Worm (Caenorhabditis elegans) whole organism, young adult: ENCODE measurements around the gene lgc-21.

ENCODE experiments used
- B0019.2 ChIP-seq: fragments of 200-800 bp; sonication (Bioruptor generic); conservative IDR thresholded peaks from 2 replicates; pipeline ENCODE4 v1.3.6; 2022; ENCODE audit warnings: missing genetic modification reagents, missing genetic modification characterization, missing compliant biosample characterization
- B0035.1 ChIP-seq: sonication (generic microtip); optimal IDR thresholded peaks from 2 replicates; lab custom pipeline; 2016; ENCODE audit warnings: missing genetic modification characterization, mild to moderate bottlenecking, missing compliant biosample characterization, missing genotype, missing genetic modification reagents
- C17E4.6 ChIP-seq: fragments of 200-800 bp; sonication (Bioruptor generic); IDR thresholded peaks from 2 replicates; pipeline ENCODE4 v1.3.6; 2022; ENCODE audit warnings: missing genetic modification reagents, missing genetic modification characterization, missing compliant biosample characterization
- D2030.7 ChIP-seq: fragments of 200-800 bp; sonication (Bioruptor generic); IDR thresholded peaks from 2 replicates; pipeline ENCODE4 v1.3.6; 2022; ENCODE audit warnings: missing genetic modification reagents, missing genetic modification characterization, missing compliant biosample characterization
- F10E7.11 ChIP-seq: sonication (generic microtip); optimal IDR thresholded peaks from 2 replicates; lab custom pipeline; 2017; ENCODE audit warnings: mild to moderate bottlenecking, missing genetic modification characterization, moderate library complexity, missing compliant biosample characterization
- F37B4.10 ChIP-seq: fragments of 200-800 bp; sonication (Bioruptor generic); IDR thresholded peaks from 2 replicates; pipeline ENCODE4 v1.3.6; 2022; ENCODE audit warnings: missing genetic modification characterization, missing compliant biosample characterization
- F49E8.2 ChIP-seq: sonication (generic microtip); optimal IDR thresholded peaks from 3 replicates; lab custom pipeline; 2017; ENCODE audit warnings: missing genetic modification characterization, mild to moderate bottlenecking, missing compliant biosample characterization, antibody characterized with exemption, moderate library complexity; ENCODE audit not compliant: insufficient read depth
- F57C9.4 ChIP-seq: sonication (generic microtip); optimal IDR thresholded peaks from 2 replicates; lab custom pipeline; 2017; ENCODE audit warnings: mild to moderate bottlenecking, missing genetic modification characterization, missing compliant biosample characterization
- Y53G8AR.9 ChIP-seq: fragments of 200-800 bp; sonication (Bioruptor generic); conservative IDR thresholded peaks from 2 replicates; pipeline ENCODE4 v1.3.6; 2022; ENCODE audit warnings: missing genetic modification reagents, missing genetic modification characterization, missing compliant biosample characterization
- akir-1 ChIP-seq: fragments of 200-800 bp; sonication (Bioruptor generic); optimal IDR thresholded peaks from 2 replicates; lab custom pipeline; 2018; ENCODE audit warnings: mild to moderate bottlenecking, missing genetic modification characterization, moderate library complexity, missing compliant biosample characterization
- athp-1 ChIP-seq: sonication (generic microtip); optimal IDR thresholded peaks from 2 replicates; lab custom pipeline; 2017; ENCODE audit warnings: mild to moderate bottlenecking, missing genetic modification characterization, missing compliant biosample characterization
- attf-5 ChIP-seq: fragments of 200-800 bp; sonication (Bioruptor generic); optimal IDR thresholded peaks from 2 replicates; lab custom pipeline; 2018; ENCODE audit warnings: mild to moderate bottlenecking, missing genetic modification characterization, missing compliant biosample characterization
- bed-1 ChIP-seq: fragments of 200-800 bp; sonication (Bioruptor generic); IDR thresholded peaks from 2 replicates; pipeline ENCODE4 v1.3.6; 2022; ENCODE audit warnings: missing genetic modification reagents, missing genetic modification characterization, missing compliant biosample characterization
- ccch-3 ChIP-seq: fragments of 200-800 bp; sonication (Bioruptor generic); optimal IDR thresholded peaks from 2 replicates; lab custom pipeline; 2018; ENCODE audit warnings: mild to moderate bottlenecking, missing genetic modification characterization, missing compliant biosample characterization
- ceh-40 ChIP-seq: fragments of 200-800 bp; sonication (Bioruptor generic); IDR thresholded peaks from 2 replicates; pipeline ENCODE4 v1.3.6; 2022; ENCODE audit warnings: missing genetic modification characterization, missing compliant biosample characterization
- egl-18 ChIP-seq: fragments of 200-800 bp; sonication (Bioruptor generic); IDR thresholded peaks from 2 replicates; pipeline ENCODE4 v1.3.6; 2022; ENCODE audit warnings: missing genetic modification reagents, missing genetic modification characterization, missing compliant biosample characterization
- ets-4 ChIP-seq: fragments of 200-800 bp; sonication (Bioruptor generic); optimal IDR thresholded peaks from 2 replicates; lab custom pipeline; 2018; ENCODE audit warnings: mild to moderate bottlenecking, missing genetic modification characterization, missing compliant biosample characterization
- him-1 ChIP-seq: sonication (generic microtip); optimal IDR thresholded peaks from 2 replicates; lab custom pipeline; 2016; ENCODE audit warnings: missing genotype, missing genetic modification reagents, missing genetic modification characterization, missing compliant biosample characterization
- hmg-1.2 ChIP-seq: fragments of 200-800 bp; sonication (Bioruptor generic); IDR thresholded peaks from 2 replicates; pipeline ENCODE4 v1.3.6; 2022; ENCODE audit warnings: missing genetic modification reagents, missing genetic modification characterization, missing compliant biosample characterization
- hmg-20 ChIP-seq: fragments of 200-800 bp; sonication (Bioruptor generic); IDR thresholded peaks from 2 replicates; pipeline ENCODE4 v1.3.6; 2022; ENCODE audit warnings: missing genetic modification reagents, missing genetic modification characterization, missing compliant biosample characterization
- let-526 ChIP-seq: fragments of 200-800 bp; sonication (Bioruptor generic); IDR thresholded peaks from 2 replicates; pipeline ENCODE4 v1.3.6; 2022; ENCODE audit warnings: missing genetic modification reagents, missing genetic modification characterization, missing compliant biosample characterization
- lin-26 ChIP-seq: fragments of 200-800 bp; sonication (Bioruptor generic); IDR thresholded peaks from 2 replicates; pipeline ENCODE4 v1.3.6; 2022; ENCODE audit warnings: missing genetic modification reagents, missing genetic modification characterization, missing compliant biosample characterization
- lin-40 ChIP-seq: sonication (generic microtip); optimal IDR thresholded peaks from 2 replicates; lab custom pipeline; 2016; ENCODE audit warnings: missing genetic modification characterization, mild to moderate bottlenecking, missing compliant biosample characterization, missing genotype, missing genetic modification reagents
- madf-3 ChIP-seq: fragments of 200-800 bp; sonication (Bioruptor generic); IDR thresholded peaks from 2 replicates; pipeline ENCODE4 v1.3.6; 2022; ENCODE audit warnings: missing genetic modification reagents, missing genetic modification characterization, missing compliant biosample characterization
- madf-8 ChIP-seq: fragments of 200-800 bp; sonication (Bioruptor generic); conservative IDR thresholded peaks from 2 replicates; pipeline ENCODE4 v1.3.6; 2022; ENCODE audit warnings: missing genetic modification reagents, missing genetic modification characterization, missing compliant biosample characterization
- mel-28 ChIP-seq: sonication (generic microtip); optimal IDR thresholded peaks from 2 replicates; lab custom pipeline; 2016; ENCODE audit warnings: borderline replicate concordance, mild to moderate bottlenecking, missing genetic modification characterization, missing compliant biosample characterization
- nhr-80 ChIP-seq: sonication (generic microtip); optimal IDR thresholded peaks from 2 replicates; lab custom pipeline; 2016; ENCODE audit warnings: missing genetic modification characterization, missing compliant biosample characterization
- nhr-90 ChIP-seq: sonication (generic microtip); optimal IDR thresholded peaks from 2 replicates; lab custom pipeline; 2016; ENCODE audit warnings: missing genotype, mild to moderate bottlenecking, missing genetic modification characterization, missing compliant biosample characterization
- pbrm-1 ChIP-seq: fragments of 200-800 bp; sonication (Bioruptor generic); IDR thresholded peaks from 2 replicates; pipeline ENCODE4 v1.3.6; 2022; ENCODE audit warnings: missing genetic modification reagents, missing genetic modification characterization, missing compliant biosample characterization
- pha-4 ChIP-seq: fragments of 150-350 bp; sonication (generic microtip); optimal IDR thresholded peaks from 2 replicates; lab custom pipeline; 2014; ENCODE audit warnings: missing biosample characterization, missing genetic modification reagents, missing genetic modification characterization
- snpc-1.1 ChIP-seq: sonication (generic microtip); optimal IDR thresholded peaks from 2 replicates; lab custom pipeline; 2017; ENCODE audit warnings: missing genetic modification characterization, mild to moderate bottlenecking, missing compliant biosample characterization, antibody characterized with exemption, moderate library complexity, missing genotype, missing genetic modification reagents; ENCODE audit not compliant: insufficient read depth
- somi-1 ChIP-seq: fragments of 200-800 bp; sonication (Bioruptor generic); optimal IDR thresholded peaks from 2 replicates; lab custom pipeline; 2018; ENCODE audit warnings: mild to moderate bottlenecking, missing genetic modification characterization, missing compliant biosample characterization
- tbp1 ChIP-seq: fragments of 200-800 bp; sonication (Bioruptor generic); optimal IDR thresholded peaks from 2 replicates; lab custom pipeline; 2018; ENCODE audit warnings: mild to moderate bottlenecking, missing genetic modification characterization, missing compliant biosample characterization
- tbx-9 ChIP-seq: sonication (generic microtip); optimal IDR thresholded peaks from 2 replicates; lab custom pipeline; 2016; ENCODE audit warnings: borderline replicate concordance, missing genetic modification characterization, inconsistent platforms, missing compliant biosample characterization
- tlf-1 ChIP-seq: fragments of 200-800 bp; sonication (Bioruptor generic); optimal IDR thresholded peaks from 2 replicates; lab custom pipeline; 2018; ENCODE audit warnings: mild to moderate bottlenecking, missing genetic modification characterization, missing compliant biosample characterization
- unc-130 ChIP-seq: sonication (generic microtip); optimal IDR thresholded peaks from 2 replicates; lab custom pipeline; 2016; ENCODE audit warnings: missing genetic modification reagents, missing genetic modification characterization, missing compliant biosample characterization
- ztf-18 ChIP-seq: sonication (generic microtip); optimal IDR thresholded peaks from 2 replicates; lab custom pipeline; 2016; ENCODE audit warnings: missing genotype, mild to moderate bottlenecking, missing genetic modification characterization, missing compliant biosample characterization
- ztf-25 ChIP-seq: fragments of 200-800 bp; sonication (Bioruptor generic); IDR thresholded peaks from 2 replicates; pipeline ENCODE4 v1.3.6; 2022; ENCODE audit warnings: missing genetic modification reagents, missing genetic modification characterization, missing compliant biosample characterization

lgc-21 gene

ce11 chrX:14053754-14054153 lies 14.0 kb downstream of the lgc-21 start:
- no peak for TF ChIP-seq C17E4.6 (GFP tag; lab: Robert Waterston, UW)
- TF ChIP-seq let-526 (GFP tag; lab: Robert Waterston, UW): no peak
- TF ChIP-seq him-1 (tag; lab: Kevin White, UChicago): no peak
- TF ChIP-seq egl-18 (GFP tag; lab: Robert Waterston, UW): no peak
- no peak for TF ChIP-seq madf-3 (GFP tag; lab: Robert Waterston, UW)
- no peak for TF ChIP-seq bed-1 (GFP tag; lab: Robert Waterston, UW)
- TF ChIP-seq hmg-20 (GFP tag; lab: Robert Waterston, UW): no peak
- TF ChIP-seq F10E7.11: no peak
- TF ChIP-seq unc-130 (GFP tag; lab: Kevin White, UChicago): no peak
- TF ChIP-seq attf-5 (GFP tag; lab: Kevin White, UChicago): no peak
- no peak for TF ChIP-seq F57C9.4 (tag; lab: Kevin White, UChicago)
- no peak for TF ChIP-seq nhr-90 (tag; lab: Kevin White, UChicago)
- TF ChIP-seq Y53G8AR.9 (GFP tag; lab: Robert Waterston, UW): no peak
- no peak for TF ChIP-seq ztf-25 (GFP tag; lab: Robert Waterston, UW)
- no peak for TF ChIP-seq madf-8

DNA sequence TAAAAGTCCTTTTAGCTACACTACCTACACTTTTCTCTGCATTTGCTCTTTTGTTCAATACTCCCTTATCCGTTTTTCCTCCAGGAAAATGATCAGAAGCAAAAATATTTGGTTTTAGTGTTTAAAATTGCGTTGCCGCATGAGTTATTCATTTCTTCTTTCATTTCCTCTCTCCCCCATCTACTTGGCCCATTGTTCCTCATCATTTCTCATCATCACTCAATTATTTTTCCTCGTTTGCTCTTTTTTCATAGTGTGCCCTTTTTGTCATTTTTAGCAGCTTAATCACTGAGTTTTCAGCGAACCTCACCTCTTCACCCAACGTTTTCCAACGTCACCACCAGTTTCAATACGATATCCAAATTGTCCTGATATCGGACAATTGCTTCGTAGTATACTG lies 18.5 kb downstream of the lgc-21 start, which contains the start of gene dyc-1:
TSS of gene dyc-1 (plus strand) at position 301 of the 400 bp plus-strand sequence.
- TF ChIP-seq B0035.1 (tag; lab: Kevin White, UChicago) (no peak), akir-1 (no peak), ceh-40 (no peak), nhr-80 (tag; lab: Kevin White, UChicago) (no peak), hmg-1.2 (GFP tag; lab: Robert Waterston, UW) (no peak), ztf-18 (tag; lab: Kevin White, UChicago) (no peak), let-526 (GFP tag; lab: Robert Waterston, UW) (no peak), ets-4 (GFP tag; lab: Kevin White, UChicago) (no peak), F49E8.2 (tag; lab: Kevin White, UChicago) (no peak), Y53G8AR.9 (GFP tag; lab: Robert Waterston, UW) (no peak), D2030.7 (GFP tag; lab: Robert Waterston, UW) (no peak), tbp1 (GFP tag; lab: Kevin White, UChicago) (no peak), ccch-3 (GFP tag; lab: Kevin White, UChicago) (no peak), athp-1 (tag; lab: Kevin White, UChicago) (no peak), pbrm-1 (GFP tag; lab: Robert Waterston, UW) (no peak)

- TF ChIP-seq B0019.2 (GFP tag; lab: Robert Waterston, UW) (no peak), lin-40 (tag; lab: Kevin White, UChicago) (no peak), somi-1 (GFP tag; lab: Kevin White, UChicago) (no peak), madf-8 (no peak), tlf-1 (GFP tag; lab: Kevin White, UChicago) (no peak), tbp1 (GFP tag; lab: Kevin White, UChicago) (no peak), snpc-1.1 (tag; lab: Kevin White, UChicago) (no peak), lin-26 (no peak), tbx-9 (tag; lab: Kevin White, UChicago) (no peak), akir-1 (no peak), pha-4 (no peak), mel-28 (tag; lab: Kevin White, UChicago) (no peak), F37B4.10 (no peak)
Measured at ce11 chrX:14047609-14048008, 20.2 kb downstream of the lgc-21 start.
